Fruit fly (Drosophila melanogaster) whole organism, embryonic: ENCODE results near the gene Gale.

Experiments used
- Abd-B ChIP-seq: fragments of 200-800 bp; sonication (Bioruptor generic); optimal IDR thresholded peaks from 2 replicates; lab custom pipeline; 2018; ENCODE audit warnings: missing biosample characterization, mild to moderate bottlenecking, missing genetic modification characterization, moderate library complexity
- B-H1 ChIP-seq: fragments of 200-800 bp; sonication (Bioruptor generic); IDR thresholded peaks from 3 replicates; pipeline ENCODE4 v1.3.6; 2022; ENCODE audit warnings: missing biosample characterization, missing genetic modification characterization
- C15 ChIP-seq: fragments of 200-800 bp; sonication (Bioruptor generic); IDR thresholded peaks from 3 replicates; pipeline ENCODE4 v1.3.6; 2022; ENCODE audit warnings: missing biosample characterization, missing genetic modification characterization
- CG11247 ChIP-seq: fragments of 200-800 bp; sonication (Bioruptor generic); IDR thresholded peaks from 2 replicates; pipeline ENCODE4 v1.3.6; 2022; ENCODE audit warnings: missing biosample characterization, missing genetic modification characterization
- CG11456 ChIP-seq: fragments of 200-800 bp; sonication (Bioruptor generic); IDR thresholded peaks from 3 replicates; pipeline ENCODE4 v1.3.6; 2022; ENCODE audit warnings: missing biosample characterization, missing genetic modification characterization
- CG11504 ChIP-seq: fragments of 200-800 bp; sonication (Bioruptor generic); optimal IDR thresholded peaks from 3 replicates; lab custom pipeline; 2019; ENCODE audit warnings: missing biosample characterization, mild to moderate bottlenecking, missing genetic modification characterization, moderate library complexity
- CG12219 ChIP-seq: fragments of 200-800 bp; sonication (Bioruptor generic); optimal IDR thresholded peaks from 3 replicates; lab custom pipeline; 2018; ENCODE audit warnings: missing biosample characterization, mild to moderate bottlenecking, missing genetic modification characterization
- CG12299 ChIP-seq: fragments of 200-800 bp; sonication (Bioruptor generic); optimal IDR thresholded peaks from 2 replicates; lab custom pipeline; 2018; ENCODE audit warnings: missing biosample characterization, mild to moderate bottlenecking, missing genetic modification characterization
- CG14050 ChIP-seq: fragments of 200-800 bp; sonication (Bioruptor generic); IDR thresholded peaks from 3 replicates; pipeline ENCODE4 v1.3.6; 2022; ENCODE audit warnings: missing biosample characterization, missing genetic modification characterization
- CG1647 ChIP-seq: fragments of 200-800 bp; sonication (Bioruptor generic); optimal IDR thresholded peaks from 3 replicates; lab custom pipeline; 2016; ENCODE audit warnings: missing biosample characterization, missing genetic modification characterization
- CG16813 ChIP-seq: fragments of 200-800 bp; sonication (Bioruptor generic); IDR thresholded peaks from 3 replicates; pipeline ENCODE4 v1.3.6; 2022; ENCODE audit warnings: missing biosample characterization, missing genetic modification characterization; ENCODE audit not compliant: partially characterized antibody
- CG16815 ChIP-seq: fragments of 200-800 bp; sonication (Bioruptor generic); optimal IDR thresholded peaks from 3 replicates; lab custom pipeline; 2017; ENCODE audit warnings: missing biosample characterization, mild to moderate bottlenecking, missing genetic modification characterization
- CG2199 ChIP-seq: fragments of 200-800 bp; sonication (Bioruptor generic); IDR thresholded peaks from 3 replicates; pipeline ENCODE4 v1.3.6; 2022; ENCODE audit warnings: missing biosample characterization, missing genetic modification characterization
- CG32532 ChIP-seq: fragments of 200-800 bp; sonication (Bioruptor generic); IDR thresholded peaks from 2 replicates; pipeline ENCODE4 v1.3.6; 2022; ENCODE audit warnings: missing biosample characterization, missing genetic modification characterization
- CG33213 ChIP-seq: fragments of 200-800 bp; sonication (Bioruptor generic); optimal IDR thresholded peaks from 3 replicates; lab custom pipeline; 2016; ENCODE audit warnings: missing biosample characterization, missing genetic modification characterization
- CG4360 ChIP-seq: fragments of 200-800 bp; sonication (Bioruptor generic); IDR thresholded peaks from 2 replicates; pipeline ENCODE4 v1.3.6; 2022; ENCODE audit warnings: missing biosample characterization, missing genetic modification characterization
- CG6854 ChIP-seq: fragments of 200-800 bp; sonication (Bioruptor generic); optimal IDR thresholded peaks from 3 replicates; lab custom pipeline; 2017; ENCODE audit warnings: missing biosample characterization, mild to moderate bottlenecking, missing genetic modification characterization
- CG7372 ChIP-seq: fragments of 200-800 bp; sonication (Bioruptor generic); IDR thresholded peaks from 2 replicates; pipeline ENCODE4 v1.3.6; 2022; ENCODE audit warnings: missing biosample characterization, missing genetic modification characterization
- CG8281 ChIP-seq: fragments of 200-800 bp; sonication (Bioruptor generic); optimal IDR thresholded peaks from 2 replicates; lab custom pipeline; 2018; ENCODE audit warnings: missing biosample characterization, mild to moderate bottlenecking, missing genetic modification characterization, moderate library complexity
- CG9727 ChIP-seq: fragments of 200-800 bp; sonication (Bioruptor generic); optimal IDR thresholded peaks from 3 replicates; lab custom pipeline; 2017; ENCODE audit warnings: missing biosample characterization, mild to moderate bottlenecking, missing genetic modification characterization
- CHES-1-like ChIP-seq: fragments of 200-800 bp; sonication (Bioruptor generic); optimal IDR thresholded peaks from 2 replicates; lab custom pipeline; 2016; ENCODE audit warnings: missing biosample characterization, missing genetic modification characterization
- Drgx ChIP-seq: fragments of 200-800 bp; sonication (Bioruptor generic); IDR thresholded peaks from 2 replicates; pipeline ENCODE4 v1.3.6; 2022; ENCODE audit warnings: missing biosample characterization, missing genetic modification characterization
- Ets97D ChIP-seq: fragments of 200-800 bp; sonication (Bioruptor generic); optimal IDR thresholded peaks from 3 replicates; lab custom pipeline; 2016; ENCODE audit warnings: missing biosample characterization, missing genetic modification characterization
- H15 ChIP-seq: fragments of 200-800 bp; sonication (Bioruptor generic); IDR thresholded peaks from 3 replicates; pipeline ENCODE4 v1.3.6; 2022; ENCODE audit warnings: missing biosample characterization, missing genetic modification characterization
- HLH54F ChIP-seq: fragments of 200-800 bp; sonication (Bioruptor generic); optimal IDR thresholded peaks from 3 replicates; lab custom pipeline; 2016; ENCODE audit warnings: missing biosample characterization, missing genetic modification characterization
- Hr51 ChIP-seq, 2 experiments: fragments of 200-800 bp; sonication (Bioruptor generic); optimal IDR thresholded peaks; 2 replicates in 1 of 2; 3 replicates in 1 of 2; lab custom pipeline; 2016 to 2018; ENCODE audit warnings: missing biosample characterization in 2 of 2, missing genetic modification characterization in 2 of 2, mild to moderate bottlenecking in 1 of 2, moderate library complexity in 1 of 2
- Hr78 ChIP-seq, 2 experiments: fragments of 200-800 bp in 1 of 2; fragments of >200 bp in 1 of 2; sonication (Bioruptor generic) in 1 of 2; optimal IDR thresholded peaks; 2 replicates each; lab custom pipeline; 2017 to 2019; ENCODE audit warnings: missing biosample characterization in 2 of 2, missing genetic modification characterization in 2 of 2, mild to moderate bottlenecking in 1 of 2, moderate library complexity in 1 of 2
- Hsf ChIP-seq: fragments of 200-800 bp; sonication (Bioruptor generic); optimal IDR thresholded peaks from 3 replicates; lab custom pipeline; 2016; ENCODE audit warnings: missing biosample characterization, missing genetic modification characterization
- NC2α ChIP-seq: fragments of 200-800 bp; sonication (Bioruptor generic); optimal IDR thresholded peaks from 2 replicates; lab custom pipeline; 2016; ENCODE audit warnings: missing biosample characterization, missing genetic modification characterization
- NC2β ChIP-seq: fragments of 200-800 bp; sonication (Bioruptor generic); optimal IDR thresholded peaks from 2 replicates; lab custom pipeline; 2016; ENCODE audit warnings: missing biosample characterization, missing genetic modification characterization
- Nf-YA ChIP-seq: fragments of 200-800 bp; sonication (Bioruptor generic); IDR thresholded peaks from 2 replicates; pipeline ENCODE4 v1.3.6; 2022; ENCODE audit warnings: missing biosample characterization, missing genetic modification characterization
- Ravus ChIP-seq: fragments of 200-800 bp; sonication (Bioruptor generic); IDR thresholded peaks from 2 replicates; pipeline ENCODE4 v1.3.6; 2022; ENCODE audit warnings: missing biosample characterization, missing genetic modification characterization
- Side ChIP-seq: fragments of 200-800 bp; sonication (Bioruptor generic); optimal IDR thresholded peaks from 2 replicates; lab custom pipeline; 2016; ENCODE audit warnings: missing biosample characterization, missing genetic modification characterization
- Stat92E ChIP-seq, 3 experiments: fragments of >200 bp in 2 of 3; fragments of 200-800 bp in 1 of 3; sonication (Bioruptor generic) in 1 of 3; optimal IDR thresholded peaks; 2 replicates each; lab custom pipeline; 2017 to 2019; ENCODE audit warnings: missing biosample characterization in 3 of 3, missing genetic modification characterization in 3 of 3, mild to moderate bottlenecking in 1 of 3, moderate library complexity in 1 of 3
- chinmo ChIP-seq: fragments of 200-800 bp; sonication (Bioruptor generic); IDR thresholded peaks from 4 replicates; pipeline ENCODE4 v1.3.6; 2022; ENCODE audit warnings: missing biosample characterization, missing genetic modification characterization; ENCODE audit not compliant: partially characterized antibody
- danr ChIP-seq: fragments of 200-800 bp; sonication (Bioruptor generic); IDR thresholded peaks from 2 replicates; pipeline ENCODE4 v1.3.6; 2022; ENCODE audit warnings: missing biosample characterization, missing genetic modification characterization
- dimm ChIP-seq: fragments of 200-800 bp; sonication (Bioruptor generic); IDR thresholded peaks from 2 replicates; pipeline ENCODE4 v1.3.6; 2022; ENCODE audit warnings: missing biosample characterization, missing genetic modification characterization
- dysf ChIP-seq: fragments of 200-800 bp; sonication (Bioruptor generic); IDR thresholded peaks from 3 replicates; pipeline ENCODE4 v1.3.6; 2022; ENCODE audit warnings: missing biosample characterization, missing genetic modification characterization
- emc ChIP-seq: fragments of 200-800 bp; sonication (Bioruptor generic); optimal IDR thresholded peaks from 2 replicates; lab custom pipeline; 2016; ENCODE audit warnings: missing biosample characterization, missing genetic modification characterization
- fd96Cb ChIP-seq: fragments of 200-800 bp; sonication (Bioruptor generic); optimal IDR thresholded peaks from 2 replicates; lab custom pipeline; 2018; ENCODE audit warnings: missing biosample characterization, mild to moderate bottlenecking, missing genetic modification characterization, moderate library complexity
- gcm2 ChIP-seq: fragments of 200-800 bp; sonication (Bioruptor generic); optimal IDR thresholded peaks from 2 replicates; lab custom pipeline; 2016; ENCODE audit warnings: missing biosample characterization, missing genetic modification characterization
- gro ChIP-seq: fragments of 200-800 bp; sonication (Bioruptor generic); optimal IDR thresholded peaks from 2 replicates; lab custom pipeline; 2016; ENCODE audit warnings: missing biosample characterization, missing genetic modification characterization
- luna ChIP-seq: fragments of 200-800 bp; sonication (Bioruptor generic); optimal IDR thresholded peaks from 2 replicates; lab custom pipeline; 2016; ENCODE audit warnings: missing biosample characterization, missing genetic modification characterization
- mld ChIP-seq: fragments of 200-800 bp; sonication (Bioruptor generic); IDR thresholded peaks from 3 replicates; pipeline ENCODE4 v1.3.6; 2022; ENCODE audit warnings: missing biosample characterization, missing genetic modification characterization; ENCODE audit not compliant: partially characterized antibody
- nerfin-2 ChIP-seq: fragments of 200-800 bp; sonication (Bioruptor generic); IDR thresholded peaks from 2 replicates; pipeline ENCODE4 v1.3.6; 2022; ENCODE audit warnings: missing biosample characterization, missing genetic modification characterization; ENCODE audit not compliant: partially characterized antibody
- peb ChIP-seq: fragments of 200-800 bp; sonication (Bioruptor generic); IDR thresholded peaks from 2 replicates; pipeline ENCODE4 v1.3.6; 2022; ENCODE audit warnings: missing biosample characterization, missing genetic modification characterization
- pum ChIP-seq: fragments of 200-800 bp; sonication (Bioruptor generic); optimal IDR thresholded peaks from 2 replicates; lab custom pipeline; 2016; ENCODE audit warnings: missing biosample characterization, missing genetic modification characterization
- tna ChIP-seq: fragments of 200-800 bp; sonication (Bioruptor generic); IDR thresholded peaks from 2 replicates; pipeline ENCODE4 v1.3.6; 2022; ENCODE audit warnings: missing biosample characterization, missing genetic modification characterization; ENCODE audit not compliant: partially characterized antibody
- toy ChIP-seq: fragments of 200-800 bp; sonication (Bioruptor generic); IDR thresholded peaks from 2 replicates; pipeline ENCODE4 v1.3.6; 2022; ENCODE audit warnings: missing biosample characterization, missing genetic modification characterization
- unc-4 ChIP-seq: fragments of 200-800 bp; sonication (Bioruptor generic); IDR thresholded peaks from 2 replicates; pipeline ENCODE4 v1.3.6; 2022; ENCODE audit warnings: missing biosample characterization, missing genetic modification characterization; ENCODE audit not compliant: partially characterized antibody
- zen ChIP-seq: fragments of 200-800 bp; sonication (Bioruptor generic); optimal IDR thresholded peaks from 3 replicates; lab custom pipeline; 2018; ENCODE audit warnings: missing biosample characterization, mild to moderate bottlenecking, missing genetic modification characterization, moderate library complexity

Gene Gale

DNA sequence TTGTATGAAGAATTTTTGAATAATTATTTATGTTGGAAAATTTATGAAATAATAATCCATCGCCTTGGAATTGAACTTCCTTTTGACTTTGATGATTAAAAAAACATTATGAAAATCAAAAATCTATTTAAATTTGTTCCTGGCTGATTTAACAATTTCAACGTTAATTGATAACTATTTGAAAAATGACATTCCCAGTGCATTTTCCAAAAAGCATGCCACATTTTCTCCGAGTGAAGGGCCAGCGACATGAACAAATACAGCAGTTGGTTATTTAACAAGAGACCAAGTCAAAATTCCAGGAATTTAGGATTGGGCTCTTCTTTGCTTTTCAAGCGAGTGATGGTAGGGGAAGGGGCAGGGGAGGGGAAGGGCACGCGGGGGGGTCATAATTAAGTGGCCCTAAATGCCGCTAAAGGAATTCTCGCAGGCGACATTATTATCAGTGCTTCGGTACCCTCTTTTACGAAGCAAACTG is 26.0 kb upstream of the Gale start (continued):
- TF ChIP-seq CG6854 (GFP tag; lab: Kevin White, UChicago): no peak
- no peak for TF ChIP-seq NC2α (GFP tag; lab: Kevin White, UChicago)
- no peak for TF ChIP-seq peb (GFP tag; lab: Robert Waterston, UW)
- no peak for TF ChIP-seq mld (GFP tag; lab: Robert Waterston, UW)
- TF ChIP-seq B-H1 (GFP tag; lab: Robert Waterston, UW): no peak
- no peak for TF ChIP-seq CG8281
- TF ChIP-seq CG12299: no peak
- TF ChIP-seq NC2β (GFP tag; lab: Kevin White, UChicago): peak; percentile 31
- TF ChIP-seq danr (GFP tag; lab: Robert Waterston, UW): no peak
- TF ChIP-seq CG2199 (GFP tag; lab: Robert Waterston, UW): 0 out of 3 replicates have a peak, but pooled peaks have one; percentile 51
- no peak for TF ChIP-seq emc (GFP tag; lab: Kevin White, UChicago)
- TF ChIP-seq CG1647 (GFP tag; lab: Kevin White, UChicago): no peak
- TF ChIP-seq Drgx: no peak
- TF ChIP-seq zen (tag; lab: Kevin White, UChicago): peak; percentile 70
- TF ChIP-seq Stat92E (GFP tag; optimal IDR thresholded peaks at IDR 0.05; lab: Kevin White, UChicago): peak in 1 of 3 experiments; percentile 99
- no peak for TF ChIP-seq Side (GFP tag; lab: Kevin White, UChicago)
- peak; percentile 81 for TF ChIP-seq CG9727
- no peak for TF ChIP-seq gcm2 (GFP tag; lab: Kevin White, UChicago)
- TF ChIP-seq tna (GFP tag; lab: Robert Waterston, UW): no peak
- TF ChIP-seq C15 (GFP tag; lab: Robert Waterston, UW): no peak
- TF ChIP-seq Hr51 (GFP tag; optimal IDR thresholded peaks at IDR 0.05; lab: Kevin White, UChicago): no peak
- TF ChIP-seq Ets97D (GFP tag; lab: Kevin White, UChicago): no peak
- TF ChIP-seq HLH54F: no peak
- peak; percentile 29; the same call in 1 of the 2 replicates for TF ChIP-seq CG4360 (GFP tag; lab: Robert Waterston, UW)
- no peak for TF ChIP-seq Abd-B (GFP tag; lab: Kevin White, UChicago)
- TF ChIP-seq CG12219 (GFP tag; lab: Kevin White, UChicago): no peak
- peak; percentile 9 for TF ChIP-seq pum (GFP tag; lab: Kevin White, UChicago)
- TF ChIP-seq toy (GFP tag; lab: Robert Waterston, UW): no peak
- TF ChIP-seq CG11504: peak; percentile 42
- TF ChIP-seq CG11247: 0 out of 2 replicates have a peak, but pooled peaks have one; percentile 23
- TF ChIP-seq unc-4 (GFP tag; lab: Robert Waterston, UW): no peak
- no peak for TF ChIP-seq CG33213 (GFP tag; lab: Kevin White, UChicago)
- no peak for TF ChIP-seq nerfin-2 (GFP tag; lab: Robert Waterston, UW)
- TF ChIP-seq Hsf (GFP tag; lab: Kevin White, UChicago): peak; percentile 16
- no peak for TF ChIP-seq luna
- TF ChIP-seq chinmo (GFP tag; lab: Robert Waterston, UW): no peak
- TF ChIP-seq CG16815 (GFP tag; lab: Kevin White, UChicago): peak; percentile 68
- no peak for TF ChIP-seq CG14050 (GFP tag; lab: Robert Waterston, UW)
- no peak for TF ChIP-seq CG32532 (GFP tag; lab: Robert Waterston, UW)
- peak; percentile 57 for TF ChIP-seq fd96Cb (tag; lab: Kevin White, UChicago)
- TF ChIP-seq CHES-1-like (GFP tag; lab: Kevin White, UChicago): no peak
- no peak for TF ChIP-seq Ravus (GFP tag; lab: Robert Waterston, UW)
- TF ChIP-seq CG16813: no peak
- TF ChIP-seq Hr78 (GFP tag; optimal IDR thresholded peaks at IDR 0.05; lab: Kevin White, UChicago): no peak
- 0 out of 3 replicates have a peak, but pooled peaks have one; percentile 23 for TF ChIP-seq H15 (GFP tag; lab: Robert Waterston, UW)
- no peak for TF ChIP-seq dimm
- TF ChIP-seq Nf-YA (GFP tag; lab: Robert Waterston, UW): no peak
- TF ChIP-seq CG11456 (GFP tag; lab: Robert Waterston, UW): no peak
- TF ChIP-seq CG7372: no peak
- no peak for TF ChIP-seq dysf
- no peak for TF ChIP-seq gro (GFP tag; lab: Kevin White, UChicago)
